Fruit fly (Drosophila melanogaster): ENCODE data around the gene senju.

- no peak for TF ChIP-seq CG34367 (tag; optimal IDR thresholded peaks at IDR 0.05)
- peak; percentile 64 for TF ChIP-seq EcR (GFP tag; optimal IDR thresholded peaks at IDR 0.05)
- TF ChIP-seq Ets98B (GFP tag; IDR thresholded peaks at IDR 0.05): no peak
- no peak for TF ChIP-seq CG14655 (GFP tag; optimal IDR thresholded peaks at IDR 0.05)
- TF ChIP-seq CG10348 (GFP tag; IDR thresholded peaks at IDR 0.05): no peak
- TF ChIP-seq Pif1B (GFP tag; optimal IDR thresholded peaks at IDR 0.05): no peak
- TF ChIP-seq CG32121 (GFP tag; IDR thresholded peaks at IDR 0.05): no peak
- no peak for TF ChIP-seq Pif1A (GFP tag; optimal IDR thresholded peaks at IDR 0.05)
These were observed 40.0 kb downstream of the senju start for dm6 chr2L:5092597-5092991.
